Fruit fly (Drosophila melanogaster) whole organism, adult: ENCODE data around the gene CG10184.

ENCODE experiments used
- CG11617 ChIP-seq: fragments of 200-800 bp; sonication (Bioruptor generic); optimal IDR thresholded peaks from 2 replicates; lab custom pipeline; 2017; ENCODE audit warnings: mild to moderate bottlenecking, missing biosample characterization, missing genetic modification reagents, missing genetic modification characterization
- CG12768 ChIP-seq: fragments of 200-800 bp; sonication (Bioruptor generic); optimal IDR thresholded peaks from 2 replicates; lab custom pipeline; 2017; ENCODE audit warnings: missing biosample characterization, missing genetic modification characterization, mild to moderate bottlenecking, moderate library complexity, missing genetic modification reagents
- CG14711 ChIP-seq: fragments of 200-800 bp; sonication (Bioruptor generic); optimal IDR thresholded peaks from 2 replicates; lab custom pipeline; 2018; ENCODE audit warnings: missing biosample characterization, mild to moderate bottlenecking, missing genetic modification characterization, moderate library complexity
- CG1620 ChIP-seq: fragments of 200-800 bp; sonication (Bioruptor generic); optimal IDR thresholded peaks from 2 replicates; lab custom pipeline; 2016; ENCODE audit warnings: missing biosample characterization, missing genetic modification characterization
- CG33017 ChIP-seq: fragments of 200-800 bp; sonication (Bioruptor generic); optimal IDR thresholded peaks from 2 replicates; lab custom pipeline; 2018; ENCODE audit warnings: missing biosample characterization, mild to moderate bottlenecking, missing genetic modification characterization, moderate library complexity
- CG5204 ChIP-seq: fragments of 200-800 bp; sonication (Bioruptor generic); optimal IDR thresholded peaks from 2 replicates; lab custom pipeline; 2016; ENCODE audit warnings: missing biosample characterization, missing genetic modification characterization
- CG7045 ChIP-seq: fragments of 200-800 bp; sonication (Bioruptor generic); optimal IDR thresholded peaks from 2 replicates; lab custom pipeline; 2017; ENCODE audit warnings: missing biosample characterization, mild to moderate bottlenecking, missing genetic modification characterization
- CG7101 ChIP-seq: fragments of 200-800 bp; sonication (Bioruptor generic); optimal IDR thresholded peaks from 2 replicates; lab custom pipeline; 2018; ENCODE audit warnings: missing biosample characterization, mild to moderate bottlenecking, missing genetic modification characterization, moderate library complexity
- Clk ChIP-seq: fragments of 200-800 bp; sonication (Bioruptor generic); optimal IDR thresholded peaks from 2 replicates; lab custom pipeline; 2017; ENCODE audit warnings: missing biosample characterization, missing genetic modification characterization
- Crg-1 ChIP-seq: fragments of 200-800 bp; sonication (Bioruptor generic); optimal IDR thresholded peaks from 2 replicates; lab custom pipeline; 2016; ENCODE audit warnings: missing biosample characterization, missing genetic modification characterization
- Hr96 ChIP-seq: fragments of 200-800 bp; sonication (Bioruptor generic); optimal IDR thresholded peaks from 2 replicates; lab custom pipeline; 2016; ENCODE audit warnings: missing biosample characterization, missing genetic modification characterization
- Mnt ChIP-seq: fragments of 200-800 bp; sonication (Bioruptor generic); optimal IDR thresholded peaks from 2 replicates; lab custom pipeline; 2016; ENCODE audit warnings: missing biosample characterization, mild to moderate bottlenecking, missing genetic modification characterization
- bab1 ChIP-seq: fragments of 200-800 bp; sonication (Bioruptor generic); optimal IDR thresholded peaks from 3 replicates; lab custom pipeline; 2019; ENCODE audit warnings: missing biosample characterization, mild to moderate bottlenecking, missing genetic modification characterization, moderate library complexity
- cic ChIP-seq: fragments of 200-800 bp; sonication (Bioruptor generic); optimal IDR thresholded peaks from 2 replicates; lab custom pipeline; 2017; ENCODE audit warnings: missing biosample characterization, mild to moderate bottlenecking, missing genetic modification characterization, moderate library complexity
- cnc ChIP-seq, 2 experiments: fragments of >200 bp; optimal IDR thresholded peaks; 2 replicates each; lab custom pipeline; 2017
- kay ChIP-seq: fragments of 200-800 bp; sonication (Bioruptor generic); peaks from one replicate; lab custom pipeline; 2016; ENCODE audit warnings: missing biosample characterization, missing genetic modification characterization, borderline replicate concordance
- ovo ChIP-seq: fragments of 200-800 bp; sonication (Bioruptor generic); optimal IDR thresholded peaks from 2 replicates; lab custom pipeline; 2016; ENCODE audit warnings: missing biosample characterization, missing genetic modification characterization
- pad ChIP-seq: fragments of 200-800 bp; sonication (Bioruptor generic); optimal IDR thresholded peaks from 3 replicates; lab custom pipeline; 2017; ENCODE audit warnings: missing biosample characterization, missing genetic modification characterization, mild to moderate bottlenecking, moderate library complexity, missing genetic modification reagents
- tj ChIP-seq: fragments of 200-800 bp; sonication (Bioruptor generic); optimal IDR thresholded peaks from 3 replicates; lab custom pipeline; 2017; ENCODE audit warnings: missing biosample characterization, mild to moderate bottlenecking, missing genetic modification characterization, moderate library complexity
- toe ChIP-seq: fragments of 200-800 bp; sonication (Bioruptor generic); optimal IDR thresholded peaks from 2 replicates; lab custom pipeline; 2016; ENCODE audit warnings: missing biosample characterization, missing genetic modification characterization

Gene CG10184

dm6 chr3R:23598934-23599333 lies 6.4 kb downstream of the CG10184 start, which contains the start of gene CG10183:
Gene CG10183, minus strand, starts transcription at chr3R:23599034.
- TF ChIP-seq CG1620 (GFP tag; lab: Kevin White, UChicago) (no peak), CG5204 (GFP tag; lab: Kevin White, UChicago) (no peak), tj (no peak), CG7101 (tag; lab: Kevin White, UChicago) (no peak), CG11617 (no peak), CG14711 (tag; lab: Kevin White, UChicago) (no peak), Crg-1 (GFP tag; lab: Kevin White, UChicago) (no peak), pad (GFP tag; lab: Kevin White, UChicago) (no peak), Mnt (GFP tag; lab: Kevin White, UChicago) (no peak), CG33017 (no peak), cnc (optimal IDR thresholded peaks at IDR 0.05; lab: Kevin White, UChicago) (no peak), Hr96 (no peak), CG12768 (GFP tag; lab: Kevin White, UChicago) (no peak), ovo (GFP tag; lab: Kevin White, UChicago) (no peak)

dm6 chr3R:23596173-23596572 lies 9.1 kb downstream of the CG10184 start, which contains the start of gene CG16723:
Gene CG16723, minus strand, starts transcription at chr3R:23596273.
- TF ChIP-seq toe (GFP tag; lab: Kevin White, UChicago) (no peak), kay (no peak), CG33017 (no peak), CG7045 (GFP tag; lab: Kevin White, UChicago) (no peak), CG12768 (GFP tag; lab: Kevin White, UChicago) (no peak), CG7101 (tag; lab: Kevin White, UChicago) (no peak), Clk (GFP tag; lab: Kevin White, UChicago) (no peak), Mnt (GFP tag; lab: Kevin White, UChicago) (no peak), Crg-1 (GFP tag; lab: Kevin White, UChicago) (no peak)

- TF ChIP-seq CG7101 (tag; lab: Kevin White, UChicago), result no peak
- no peak for TF ChIP-seq bab1 (GFP tag; lab: Kevin White, UChicago)
- TF ChIP-seq cnc (optimal IDR thresholded peaks at IDR 0.05; lab: Kevin White, UChicago), result no peak
- no peak for TF ChIP-seq kay
- no peak for TF ChIP-seq ovo (GFP tag; lab: Kevin White, UChicago)
- no peak for TF ChIP-seq CG7045 (GFP tag; lab: Kevin White, UChicago)
- no peak for TF ChIP-seq CG14711 (tag; lab: Kevin White, UChicago)
- no peak for TF ChIP-seq Mnt (GFP tag; lab: Kevin White, UChicago)
- no peak for TF ChIP-seq CG5204 (GFP tag; lab: Kevin White, UChicago)
Observed at dm6 chr3R:23592669-23593068, 12.6 kb downstream of the CG10184 start, which contains the start of gene CG33337. Gene CG33337, minus strand, starts transcription at chr3R:23592769.

- TF ChIP-seq CG7101 (tag; lab: Kevin White, UChicago) (no peak), toe (GFP tag; lab: Kevin White, UChicago) (no peak), Clk (GFP tag; lab: Kevin White, UChicago) (no peak), Hr96 (no peak), kay (no peak), ovo (GFP tag; lab: Kevin White, UChicago) (no peak), CG14711 (tag; lab: Kevin White, UChicago) (no peak), CG1620 (GFP tag; lab: Kevin White, UChicago) (no peak)
Observed at dm6 chr3R:23589719-23590118, 15.6 kb downstream of the CG10184 start, which contains the start of gene CG10182. Gene CG10182, minus strand, starts transcription at chr3R:23589819.

dm6 chr3R:23576618-23577017 lies 28.7 kb downstream of the CG10184 start:
- TF ChIP-seq CG11617 (no peak), CG12768 (GFP tag; lab: Kevin White, UChicago) (no peak), toe (GFP tag; lab: Kevin White, UChicago) (no peak), bab1 (GFP tag; lab: Kevin White, UChicago) (no peak), Mnt (GFP tag; lab: Kevin White, UChicago) (no peak), CG5204 (GFP tag; lab: Kevin White, UChicago) (no peak), Clk (GFP tag; lab: Kevin White, UChicago) (no peak), CG7045 (GFP tag; lab: Kevin White, UChicago) (no peak), CG14711 (tag; lab: Kevin White, UChicago) (no peak)

- TF ChIP-seq CG1620 (GFP tag; lab: Kevin White, UChicago) (no peak), CG5204 (GFP tag; lab: Kevin White, UChicago) (no peak), toe (GFP tag; lab: Kevin White, UChicago) (no peak), kay (no peak), Hr96 (no peak), CG7101 (tag; lab: Kevin White, UChicago) (no peak), Mnt (GFP tag; lab: Kevin White, UChicago) (no peak), CG7045 (GFP tag; lab: Kevin White, UChicago) (no peak), Crg-1 (GFP tag; lab: Kevin White, UChicago) (no peak), ovo (GFP tag; lab: Kevin White, UChicago) (no peak), tj (no peak), bab1 (GFP tag; lab: Kevin White, UChicago) (no peak), Clk (GFP tag; lab: Kevin White, UChicago) (no peak), cic (GFP tag; lab: Kevin White, UChicago) (no peak), CG14711 (tag; lab: Kevin White, UChicago) (no peak), CG12768 (GFP tag; lab: Kevin White, UChicago) (no peak)
Observed at dm6 chr3R:23569195-23569594, 36.1 kb downstream of the CG10184 start.
